Fruit fly (Drosophila melanogaster): ENCODE measurements around the gene unc-13-4A.

- TF ChIP-seq pan (optimal IDR thresholded peaks at IDR 0.05) (no peak), psq (optimal IDR thresholded peaks at IDR 0.05) (no peak), EcR (GFP tag; optimal IDR thresholded peaks at IDR 0.05) (no peak), Dll (optimal IDR thresholded peaks at IDR 0.05) (peak; percentile 12), usp (GFP tag; optimal IDR thresholded peaks at IDR 0.05) (no peak), CG8478 (optimal IDR thresholded peaks at IDR 0.05) (no peak)
These were observed 32.3 kb upstream of the unc-13-4A start, which contains the start of gene Cln7 for dm6 chr3L:7344965-7345427.
